Worm (Caenorhabditis elegans) whole organism, L1 larva: ENCODE data around the gene pho-9.

ENCODE experiments used
- dsc-1 ChIP-seq: sonication (generic microtip); optimal IDR thresholded peaks from 2 replicates; lab custom pipeline; 2016; ENCODE audit warnings: mild to moderate bottlenecking, missing genetic modification characterization, missing compliant biosample characterization
- efl-3 ChIP-seq: fragments of 200-800 bp; sonication (Bioruptor generic); optimal IDR thresholded peaks from 2 replicates; lab custom pipeline; 2018; ENCODE audit warnings: mild to moderate bottlenecking, missing genetic modification characterization, missing compliant biosample characterization
- elt-3 ChIP-seq, 6 experiments: fragments of 150-350 bp in 1 of 6; sonication (generic microtip); optimal IDR thresholded peaks; 2 replicates each; lab custom pipeline; 2017 to 2018; ENCODE audit warnings: missing biosample characterization in 6 of 6, missing genetic modification characterization in 6 of 6, inconsistent platforms in 1 of 6
- irx-1 ChIP-seq: sonication (generic microtip); optimal IDR thresholded peaks from 2 replicates; lab custom pipeline; 2016; ENCODE audit warnings: missing genetic modification characterization, missing compliant biosample characterization
- lsy-2 ChIP-seq, 2 experiments: fragments of 150-350 bp; optimal IDR thresholded peaks; 2 replicates each; lab custom pipeline; 2014; ENCODE audit warnings: missing biosample characterization in 2 of 2, missing genetic modification characterization in 2 of 2
- zag-1 ChIP-seq: fragments of 150-350 bp; optimal IDR thresholded peaks from 2 replicates; lab custom pipeline; 2014; ENCODE audit warnings: missing biosample characterization, missing genetic modification characterization

DNA sequence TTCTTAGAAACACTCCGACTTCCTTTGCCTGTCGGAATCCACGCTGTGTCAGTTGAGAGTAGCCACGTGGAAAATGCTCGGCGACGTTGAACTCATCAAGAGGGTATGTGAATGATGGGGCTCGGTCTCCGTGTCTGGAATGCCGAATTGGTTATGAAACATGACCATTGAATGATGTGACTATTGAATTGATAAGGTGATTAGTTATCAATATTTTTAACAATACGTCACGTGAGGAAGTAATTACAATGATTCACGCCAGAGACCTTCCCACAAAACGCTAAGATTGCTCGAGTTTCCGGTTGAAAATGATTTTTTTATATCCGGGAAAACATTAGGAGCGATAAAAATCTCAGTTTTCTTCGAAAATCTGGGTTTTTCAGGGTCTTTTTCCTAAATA, 1.3 kb downstream of the pho-9 start:
- TF ChIP-seq elt-3 (tag; optimal IDR thresholded peaks at IDR 0.05; lab: Kevin White, UChicago), result no peak
- no peak for TF ChIP-seq dsc-1 (tag; lab: Kevin White, UChicago)
- no peak for TF ChIP-seq zag-1 (tag; lab: Kevin White, UChicago)
- no peak for TF ChIP-seq irx-1 (tag; lab: Kevin White, UChicago)
- TF ChIP-seq lsy-2 (tag; optimal IDR thresholded peaks at IDR 0.05; lab: Kevin White, UChicago), result no peak
- no peak for TF ChIP-seq efl-3
